Worm (Caenorhabditis elegans) whole organism, young adult: Measurements from ENCODE around the gene F53B2.5.

Experiments
- K11D2.4 ChIP-seq: fragments of 200-800 bp; sonication (Bioruptor generic); IDR thresholded peaks from 2 replicates; pipeline ENCODE4 v1.3.6; 2022; ENCODE audit warnings: missing genetic modification reagents, missing genetic modification characterization, missing compliant biosample characterization
- Y67H2A.10 ChIP-seq: fragments of 200-800 bp; sonication (Bioruptor generic); conservative IDR thresholded peaks from 2 replicates; pipeline ENCODE4 v1.3.6; 2022; ENCODE audit warnings: missing genetic modification reagents, missing genetic modification characterization, missing compliant biosample characterization
- ama-1 ChIP-seq, 3 experiments: fragments of 150-350 bp in 1 of 3; sonication (generic microtip) in 2 of 3; optimal IDR thresholded peaks; 2 replicates each; lab custom pipeline; 2014 to 2018; ENCODE audit warnings: missing biosample characterization in 2 of 3, missing genetic modification characterization in 2 of 3, missing genetic modification reagents in 2 of 3
- ceh-27 ChIP-seq: fragments of 200-800 bp; sonication (Bioruptor generic); optimal IDR thresholded peaks from 2 replicates; lab custom pipeline; 2018; ENCODE audit warnings: mild to moderate bottlenecking, missing genetic modification characterization, moderate library complexity, missing compliant biosample characterization
- ceh-79 ChIP-seq: sonication (generic microtip); optimal IDR thresholded peaks from 2 replicates; lab custom pipeline; 2017; ENCODE audit warnings: mild to moderate bottlenecking, missing genetic modification characterization, missing compliant biosample characterization
- chd-7 ChIP-seq: sonication (generic microtip); optimal IDR thresholded peaks from 2 replicates; lab custom pipeline; 2016; ENCODE audit warnings: mild to moderate bottlenecking, missing genetic modification characterization, moderate library complexity, missing compliant biosample characterization
- gei-17 ChIP-seq: fragments of 200-800 bp; sonication (Bioruptor generic); optimal IDR thresholded peaks from 2 replicates; lab custom pipeline; 2018; ENCODE audit warnings: mild to moderate bottlenecking, missing genetic modification characterization, missing compliant biosample characterization
- him-1 ChIP-seq: sonication (generic microtip); optimal IDR thresholded peaks from 2 replicates; lab custom pipeline; 2016; ENCODE audit warnings: missing genotype, missing genetic modification reagents, missing genetic modification characterization, missing compliant biosample characterization
- hsf-1 ChIP-seq: fragments of 200-800 bp; sonication (Bioruptor generic); IDR thresholded peaks from 2 replicates; pipeline ENCODE4 v1.3.6; 2022; ENCODE audit warnings: missing genetic modification reagents, missing genetic modification characterization, missing compliant biosample characterization
- lin-40 ChIP-seq: sonication (generic microtip); optimal IDR thresholded peaks from 2 replicates; lab custom pipeline; 2016; ENCODE audit warnings: missing genetic modification characterization, mild to moderate bottlenecking, missing compliant biosample characterization, missing genotype, missing genetic modification reagents
- madf-3 ChIP-seq: fragments of 200-800 bp; sonication (Bioruptor generic); IDR thresholded peaks from 2 replicates; pipeline ENCODE4 v1.3.6; 2022; ENCODE audit warnings: missing genetic modification reagents, missing genetic modification characterization, missing compliant biosample characterization
- unc-130 ChIP-seq: sonication (generic microtip); optimal IDR thresholded peaks from 2 replicates; lab custom pipeline; 2016; ENCODE audit warnings: missing genetic modification reagents, missing genetic modification characterization, missing compliant biosample characterization
- unc-62 ChIP-seq: fragments of 150-350 bp; optimal IDR thresholded peaks from 2 replicates; lab custom pipeline; 2014; ENCODE audit warnings: missing biosample characterization, missing genetic modification reagents, missing genetic modification characterization
- ztf-26 ChIP-seq: sonication (generic microtip); optimal IDR thresholded peaks from 2 replicates; lab custom pipeline; 2017; ENCODE audit warnings: missing genetic modification characterization, missing compliant biosample characterization

ce11 chrIV:12531464-12531863, 517 bp upstream of the F53B2.5 start:
- TF ChIP-seq unc-130 (no peak), lin-40 (tag; lab: Kevin White, UChicago) (no peak), ama-1 (optimal IDR thresholded peaks at IDR 0.05; lab: Kevin White, UChicago) (no peak), ama-1 (GFP tag; optimal IDR thresholded peaks at IDR 0.05; lab: Kevin White, UChicago) (no peak), Y67H2A.10 (GFP tag; lab: Robert Waterston, UW) (no peak), ztf-26 (tag; lab: Kevin White, UChicago) (no peak), him-1 (tag; lab: Kevin White, UChicago) (no peak), gei-17 (GFP tag; lab: Kevin White, UChicago) (no peak), ceh-27 (no peak), hsf-1 (GFP tag; lab: Robert Waterston, UW) (no peak), chd-7 (tag; lab: Kevin White, UChicago) (no peak), ceh-79 (no peak), unc-62 (no peak), madf-3 (GFP tag; lab: Robert Waterston, UW) (no peak), K11D2.4 (no peak)
